Fruit fly (Drosophila melanogaster): Measurements from ENCODE around the gene CG4393.

Gene CG4393

dm6 chr3R:23346893-23347396, 37.6 kb downstream of the CG4393 start:
- TF ChIP-seq foxo (GFP tag; optimal IDR thresholded peaks at IDR 0.05): peak in 1 of 2 experiments; percentile 75
- TF ChIP-seq HLH106 (tag; optimal IDR thresholded peaks at IDR 0.05): peak; percentile 84
- TF ChIP-seq tai (GFP tag; optimal IDR thresholded peaks at IDR 0.05): no peak
- TF ChIP-seq fru (GFP tag; optimal IDR thresholded peaks at IDR 0.05): peak; percentile 40
- TF ChIP-seq dmrt93B (GFP tag; optimal IDR thresholded peaks at IDR 0.05): peak; percentile 58
- peak; percentile 34 for TF ChIP-seq Dif (GFP tag; optimal IDR thresholded peaks at IDR 0.05; ENCODE audit: partially characterized antibody)
- no peak for TF ChIP-seq Mio (GFP tag; optimal IDR thresholded peaks at IDR 0.05)
- no peak for TF ChIP-seq Jra (GFP tag; optimal IDR thresholded peaks at IDR 0.05)
- TF ChIP-seq Sp1 (GFP tag; optimal IDR thresholded peaks at IDR 0.05): peak; percentile 67
- no peak for TF ChIP-seq Abd-B (GFP tag; optimal IDR thresholded peaks at IDR 0.05)
- no peak for TF ChIP-seq sv (GFP tag; optimal IDR thresholded peaks at IDR 0.05)
- TF ChIP-seq CG9705 (GFP tag; optimal IDR thresholded peaks at IDR 0.05): no peak
- no peak for TF ChIP-seq sage (GFP tag; optimal IDR thresholded peaks at IDR 0.05)
- TF ChIP-seq CG32264 (GFP tag; optimal IDR thresholded peaks at IDR 0.05): no peak
- TF ChIP-seq Hnf4 (GFP tag; optimal IDR thresholded peaks at IDR 0.05): peak; percentile 40
- TF ChIP-seq psq (GFP tag; optimal IDR thresholded peaks at IDR 0.05): peak; percentile 53
- TF ChIP-seq Vsx2 (GFP tag; optimal IDR thresholded peaks at IDR 0.05; ENCODE audit: partially characterized antibody): peak; percentile 12
- TF ChIP-seq GATAd (GFP tag; optimal IDR thresholded peaks at IDR 0.05): no peak
- TF ChIP-seq N (GFP tag; optimal IDR thresholded peaks at IDR 0.05): no peak
- TF ChIP-seq rgr (GFP tag; optimal IDR thresholded peaks at IDR 0.05): peak; percentile 61
- TF ChIP-seq Myc (optimal IDR thresholded peaks at IDR 0.05): no peak
- TF ChIP-seq OdsH (GFP tag; optimal IDR thresholded peaks at IDR 0.05): peak; percentile 41
- peak; percentile 60 for TF ChIP-seq h (GFP tag; optimal IDR thresholded peaks at IDR 0.05)
- no peak for TF ChIP-seq Dfd (GFP tag; optimal IDR thresholded peaks at IDR 0.05)
- no peak for TF ChIP-seq usp (GFP tag; optimal IDR thresholded peaks at IDR 0.05)
- TF ChIP-seq Rel (GFP tag; optimal IDR thresholded peaks at IDR 0.05): no peak
- peak; percentile 28 for TF ChIP-seq Rel (tag; optimal IDR thresholded peaks at IDR 0.05)
- TF ChIP-seq pan (optimal IDR thresholded peaks at IDR 0.05): no peak
- peak; percentile 36 for TF ChIP-seq woc (GFP tag; optimal IDR thresholded peaks at IDR 0.05)
- TF ChIP-seq Hr78 (GFP tag; optimal IDR thresholded peaks at IDR 0.05): no peak
- no peak for TF ChIP-seq dsf (GFP tag; optimal IDR thresholded peaks at IDR 0.05; ENCODE audit: borderline replicate concordance)

dm6 chr3R:23346007-23346681, 38.4 kb downstream of the CG4393 start, which contains the start of gene pnt:
pnt (minus strand) TSS chr3R:23346167.
- TF ChIP-seq fru (GFP tag; optimal IDR thresholded peaks at IDR 0.05): no peak
- TF ChIP-seq OdsH (GFP tag; optimal IDR thresholded peaks at IDR 0.05): no peak
- no peak for TF ChIP-seq foxo (GFP tag; optimal IDR thresholded peaks at IDR 0.05)
- peak; percentile 73 for TF ChIP-seq psq (GFP tag; optimal IDR thresholded peaks at IDR 0.05)
- TF ChIP-seq sage (GFP tag; optimal IDR thresholded peaks at IDR 0.05): no peak
- TF ChIP-seq Dfd (GFP tag; optimal IDR thresholded peaks at IDR 0.05): no peak
- no peak for TF ChIP-seq usp (GFP tag; optimal IDR thresholded peaks at IDR 0.05)
- no peak for TF ChIP-seq GATAd (GFP tag; optimal IDR thresholded peaks at IDR 0.05)
- TF ChIP-seq Hr83 (GFP tag; optimal IDR thresholded peaks at IDR 0.05; ENCODE audit: poor library complexity, severe bottlenecking): no peak
- TF ChIP-seq dmrt93B (GFP tag; optimal IDR thresholded peaks at IDR 0.05): no peak
- no peak for TF ChIP-seq dsf (GFP tag; optimal IDR thresholded peaks at IDR 0.05; ENCODE audit: borderline replicate concordance)
- TF ChIP-seq dl (GFP tag; optimal IDR thresholded peaks at IDR 0.05; ENCODE audit: insufficient read depth in 1 of 2, partially characterized antibody in 2 of 2): peak; percentile 14 to 21
- TF ChIP-seq Sp1 (GFP tag; optimal IDR thresholded peaks at IDR 0.05): no peak
- no peak for TF ChIP-seq br (GFP tag; optimal IDR thresholded peaks at IDR 0.05)
- no peak for TF ChIP-seq Abd-B (GFP tag; optimal IDR thresholded peaks at IDR 0.05)
- no peak for TF ChIP-seq HLH106 (tag; optimal IDR thresholded peaks at IDR 0.05)

- TF ChIP-seq GATAd (GFP tag; optimal IDR thresholded peaks at IDR 0.05): no peak
- no peak for TF ChIP-seq tai (GFP tag; optimal IDR thresholded peaks at IDR 0.05)
- no peak for TF ChIP-seq woc (GFP tag; optimal IDR thresholded peaks at IDR 0.05)
- no peak for TF ChIP-seq Hnf4 (GFP tag; optimal IDR thresholded peaks at IDR 0.05)
Measured at dm6 chr3R:23345057-23345776, 39.4 kb downstream of the CG4393 start.

Data from whole organism, wandering third instar larva.